Worm (Caenorhabditis elegans) whole organism, L2 larva: ENCODE data around the gene rml-4.

Source experiments
- ama-1 ChIP-seq: fragments of 150-350 bp; optimal IDR thresholded peaks from 2 replicates; lab custom pipeline; 2018; ENCODE audit warnings: inconsistent platforms
- elt-1 ChIP-seq: fragments of 150-350 bp; optimal IDR thresholded peaks from 2 replicates; lab custom pipeline; 2014; ENCODE audit warnings: missing biosample characterization, missing genetic modification characterization
- mab-5 ChIP-seq: fragments of 150-350 bp; optimal IDR thresholded peaks from 2 replicates; lab custom pipeline; 2014; ENCODE audit warnings: missing biosample characterization, missing genetic modification characterization
- unc-62 ChIP-seq: fragments of 150-350 bp; optimal IDR thresholded peaks from 2 replicates; lab custom pipeline; 2014; ENCODE audit warnings: missing biosample characterization, missing genetic modification reagents, missing genetic modification characterization

- TF ChIP-seq elt-1: no peak
- no peak for TF ChIP-seq unc-62 (GFP tag; lab: Kevin White, UChicago)
- no peak for TF ChIP-seq mab-5 (tag; lab: Kevin White, UChicago)
- no peak for TF ChIP-seq ama-1 (lab: Kevin White, UChicago)
Observed at ce11 chrII:4277639-4278038, 17.3 kb upstream of the rml-4 start.
